Worm (Caenorhabditis elegans) whole organism, dauer: ENCODE results near the gene best-17.

ENCODE experiments used
- unc-62 ChIP-seq: sonication (generic microtip); optimal IDR thresholded peaks from 2 replicates; lab custom pipeline; 2017; ENCODE audit warnings: missing biosample characterization, missing genetic modification reagents, missing genetic modification characterization

best-17 gene

DNA sequence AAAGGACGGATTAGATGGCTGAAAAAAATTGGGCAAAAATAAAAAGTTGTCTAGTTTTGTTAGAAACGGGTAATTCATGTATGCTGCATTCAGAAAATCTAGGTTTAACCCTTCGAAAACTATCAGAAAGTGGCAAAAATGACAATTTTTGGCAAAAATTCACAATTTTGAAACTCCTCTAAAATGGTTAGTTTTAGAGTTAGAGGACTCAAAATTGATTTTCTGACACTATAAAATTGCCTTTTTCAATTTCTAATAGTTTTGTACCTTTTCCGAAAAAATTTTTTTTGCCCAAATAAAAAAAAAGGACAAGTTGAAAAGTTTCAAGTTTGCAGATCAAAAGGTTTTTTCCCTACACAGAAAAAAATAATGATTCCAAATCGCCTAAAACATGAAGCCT, 32.9 kb downstream of the best-17 start:
- no peak for TF ChIP-seq unc-62 (GFP tag; lab: Kevin White, UChicago)

DNA sequence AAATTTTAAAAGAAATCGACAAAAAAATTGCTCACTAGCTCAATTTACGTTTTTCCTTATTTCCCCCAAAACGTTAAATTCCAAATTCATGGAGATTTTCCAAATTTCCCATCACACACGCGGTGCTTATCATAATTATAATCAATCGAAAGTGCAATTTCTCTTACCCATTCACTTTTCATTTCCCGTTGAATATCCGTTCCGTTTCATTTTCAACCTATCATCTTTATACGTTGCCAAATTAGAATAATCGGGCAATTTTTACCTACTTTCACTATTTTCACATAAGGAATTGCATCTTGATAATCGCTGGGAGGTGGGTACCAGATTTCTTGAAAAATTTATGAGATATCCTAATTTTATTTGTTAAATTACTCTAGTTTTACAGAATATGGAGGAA, 40.6 kb downstream of the best-17 start:
- no peak for TF ChIP-seq unc-62 (GFP tag; lab: Kevin White, UChicago)

DNA sequence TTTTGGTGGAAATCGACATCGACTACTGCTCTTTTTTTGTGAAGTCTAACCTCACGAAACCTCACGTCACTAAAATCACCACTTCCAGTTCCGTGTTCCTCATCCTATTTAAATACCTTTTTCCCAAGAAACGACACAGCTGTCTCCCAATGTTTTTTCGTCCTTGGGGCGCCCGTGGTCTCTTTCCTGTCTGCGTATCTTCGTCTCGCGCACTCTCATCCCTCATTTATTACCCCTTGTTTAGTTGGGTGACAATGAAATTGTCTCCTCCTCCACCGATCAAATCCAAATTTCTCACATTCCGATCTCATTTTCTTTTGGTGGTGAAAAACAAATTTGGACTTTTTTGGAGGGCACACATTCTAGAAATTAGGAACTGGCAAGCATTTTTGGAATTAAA, 44.7 kb downstream of the best-17 start:
- TF ChIP-seq unc-62 (GFP tag; lab: Kevin White, UChicago) = no peak

DNA sequence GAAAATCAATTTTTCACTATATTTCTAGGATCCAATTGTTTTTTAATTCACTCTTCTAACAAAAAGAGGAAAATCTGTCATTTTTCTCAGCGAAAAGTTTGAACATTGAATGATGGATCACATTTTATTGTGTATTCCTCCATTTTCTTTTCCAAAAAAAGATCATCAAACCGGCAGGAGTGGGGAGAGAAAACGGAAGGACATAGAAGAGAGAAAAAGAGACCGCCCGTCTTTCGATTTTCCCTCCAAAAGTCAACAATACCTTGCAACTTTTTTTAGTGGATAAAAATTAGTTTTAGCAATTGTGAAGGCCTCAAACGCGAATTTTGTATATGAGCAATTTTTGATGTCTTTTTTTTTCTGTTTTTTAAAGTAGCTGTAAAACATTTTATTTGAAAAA, 45.7 kb downstream of the best-17 start:
- no peak for TF ChIP-seq unc-62 (GFP tag; lab: Kevin White, UChicago)

DNA sequence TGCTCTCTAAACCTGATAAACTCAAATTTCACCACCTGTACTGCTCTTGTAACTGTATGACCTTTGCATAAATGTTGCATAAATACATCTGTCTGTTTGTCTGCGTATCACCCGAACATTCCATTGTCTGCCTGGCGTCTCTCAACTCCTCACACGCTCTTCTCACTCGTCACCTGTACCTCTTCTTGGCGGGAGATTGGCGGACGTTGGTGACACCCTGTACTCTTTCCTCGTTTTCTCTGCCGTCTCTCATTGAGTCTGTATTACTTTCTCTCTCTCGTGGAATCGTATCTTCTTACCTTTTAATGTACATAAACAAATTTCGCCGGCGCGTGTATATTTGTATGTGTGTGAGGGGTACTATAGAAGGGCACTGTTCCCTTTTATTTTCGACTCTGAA, 50.6 kb downstream of the best-17 start:
- no peak for TF ChIP-seq unc-62 (GFP tag; lab: Kevin White, UChicago)

DNA sequence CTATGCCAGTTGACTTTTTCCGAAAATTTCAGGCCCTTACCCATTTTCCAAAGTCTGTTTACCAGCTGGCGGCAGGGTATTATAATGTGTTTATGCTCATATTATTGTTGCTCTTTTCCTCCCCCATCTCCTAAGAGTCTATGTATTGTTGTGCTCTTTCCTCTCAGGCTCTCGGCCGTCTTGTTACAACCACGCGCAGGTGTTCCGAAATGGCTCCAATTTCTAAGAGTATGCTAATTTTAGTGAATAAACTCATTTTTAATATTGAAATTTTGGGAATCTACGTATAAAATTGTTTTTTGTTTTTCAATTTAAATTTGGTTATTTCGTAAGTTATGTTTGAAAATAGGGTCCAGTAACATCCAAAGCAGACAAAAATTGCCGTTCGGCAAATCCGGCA, 51.4 kb downstream of the best-17 start:
- no peak for TF ChIP-seq unc-62 (GFP tag; lab: Kevin White, UChicago)
